Worm (Caenorhabditis elegans) whole organism, mixed stage, embryonic: ENCODE results near the gene T07D3.9.

Experiments used
- M03D4.4 ChIP-seq: sonication (generic microtip); optimal IDR thresholded peaks from 2 replicates; lab custom pipeline; 2017; ENCODE audit warnings: mild to moderate bottlenecking, missing genetic modification characterization, missing compliant biosample characterization
- bed-3 ChIP-seq: fragments of 200-800 bp; sonication (Bioruptor generic); optimal IDR thresholded peaks from 3 replicates; lab custom pipeline; 2018; ENCODE audit warnings: mild to moderate bottlenecking, missing genetic modification characterization, moderate library complexity, missing compliant biosample characterization
- blmp-1 ChIP-seq: fragments of 150-350 bp; optimal IDR thresholded peaks from 2 replicates; lab custom pipeline; 2014; ENCODE audit warnings: missing biosample characterization, missing genetic modification characterization
- ceh-43 ChIP-seq: fragments of 200-800 bp; sonication (Bioruptor generic); optimal IDR thresholded peaks from 2 replicates; lab custom pipeline; 2018; ENCODE audit warnings: mild to moderate bottlenecking, missing genetic modification characterization, moderate library complexity, missing compliant biosample characterization
- ceh-83 ChIP-seq: fragments of 200-800 bp; sonication (Bioruptor generic); optimal IDR thresholded peaks from 2 replicates; lab custom pipeline; 2018; ENCODE audit warnings: mild to moderate bottlenecking, missing genetic modification characterization, missing compliant biosample characterization
- ces-1 ChIP-seq: fragments of 150-350 bp; optimal IDR thresholded peaks from 2 replicates; lab custom pipeline; 2014; ENCODE audit warnings: missing biosample characterization, missing genetic modification reagents, missing genetic modification characterization
- cnd-1 ChIP-seq: fragments of 200-800 bp; sonication (Bioruptor generic); optimal IDR thresholded peaks from 2 replicates; lab custom pipeline; 2018; ENCODE audit warnings: mild to moderate bottlenecking, missing genetic modification characterization, missing compliant biosample characterization
- drap-1 ChIP-seq: fragments of 200-800 bp; sonication (Bioruptor generic); optimal IDR thresholded peaks from 3 replicates; lab custom pipeline; 2018; ENCODE audit warnings: mild to moderate bottlenecking, missing genetic modification characterization, missing compliant biosample characterization
- elt-1 ChIP-seq: sonication (generic microtip); optimal IDR thresholded peaks from 2 replicates; lab custom pipeline; 2017; ENCODE audit warnings: missing genetic modification characterization, mild to moderate bottlenecking, missing compliant biosample characterization, antibody characterized with exemption, moderate library complexity, borderline replicate concordance; ENCODE audit not compliant: insufficient read depth
- elt-3 ChIP-seq: fragments of 150-350 bp; optimal IDR thresholded peaks from 2 replicates; lab custom pipeline; 2014; ENCODE audit warnings: missing biosample characterization, missing genetic modification characterization
- flh-1 ChIP-seq: fragments of 200-800 bp; sonication (Bioruptor generic); optimal IDR thresholded peaks from 2 replicates; lab custom pipeline; 2018; ENCODE audit warnings: mild to moderate bottlenecking, missing genetic modification characterization, moderate library complexity, missing compliant biosample characterization
- ham-2 ChIP-seq: fragments of 200-800 bp; sonication (Bioruptor generic); optimal IDR thresholded peaks from 2 replicates; lab custom pipeline; 2018; ENCODE audit warnings: mild to moderate bottlenecking, missing genetic modification characterization, missing compliant biosample characterization
- lin-13 ChIP-seq: fragments of 150-350 bp; optimal IDR thresholded peaks from 2 replicates; lab custom pipeline; 2014; ENCODE audit warnings: missing biosample characterization, missing genetic modification characterization
- lin-32 ChIP-seq: fragments of 200-800 bp; sonication (Bioruptor generic); optimal IDR thresholded peaks from 2 replicates; lab custom pipeline; 2018; ENCODE audit warnings: mild to moderate bottlenecking, missing genetic modification characterization, missing compliant biosample characterization
- lsy-2 ChIP-seq: fragments of 150-350 bp; optimal IDR thresholded peaks from 2 replicates; lab custom pipeline; 2014; ENCODE audit warnings: missing biosample characterization, missing genetic modification characterization
- mab-5 ChIP-seq: fragments of 150-350 bp; optimal IDR thresholded peaks from 2 replicates; lab custom pipeline; 2014; ENCODE audit warnings: missing biosample characterization, missing genetic modification characterization
- mep-1 ChIP-seq: fragments of 150-350 bp; optimal IDR thresholded peaks from 2 replicates; lab custom pipeline; 2017; ENCODE audit warnings: missing biosample characterization, missing genetic modification reagents, missing genetic modification characterization, inconsistent platforms
- mls-2 ChIP-seq: sonication (generic microtip); optimal IDR thresholded peaks from 2 replicates; lab custom pipeline; 2016; ENCODE audit warnings: mild to moderate bottlenecking, missing genetic modification characterization, moderate library complexity, missing compliant biosample characterization
- nhr-12 ChIP-seq: fragments of 150-350 bp; optimal IDR thresholded peaks from 2 replicates; lab custom pipeline; 2014; ENCODE audit warnings: missing biosample characterization, missing genetic modification characterization
- nhr-2 ChIP-seq: fragments of 150-350 bp; optimal IDR thresholded peaks from 2 replicates; lab custom pipeline; 2014; ENCODE audit warnings: missing biosample characterization, missing genetic modification characterization
- nhr-28 ChIP-seq: fragments of 150-350 bp; optimal IDR thresholded peaks from 2 replicates; lab custom pipeline; 2014; ENCODE audit warnings: missing biosample characterization, missing genetic modification characterization
- nhr-76 ChIP-seq: sonication (generic microtip); optimal IDR thresholded peaks from 2 replicates; lab custom pipeline; 2017; ENCODE audit warnings: missing biosample characterization, missing genetic modification characterization
- pha-4 ChIP-seq: fragments of 150-350 bp; optimal IDR thresholded peaks from 2 replicates; lab custom pipeline; 2018; ENCODE audit warnings: missing biosample characterization, missing genetic modification reagents, missing genetic modification characterization
- snpc-4 ChIP-seq: fragments of 150-350 bp; optimal IDR thresholded peaks from 2 replicates; lab custom pipeline; 2014; ENCODE audit warnings: missing biosample characterization, missing genetic modification characterization
- sptf-1 ChIP-seq: sonication (generic microtip); optimal IDR thresholded peaks from 2 replicates; lab custom pipeline; 2017; ENCODE audit warnings: mild to moderate bottlenecking, missing genetic modification characterization, moderate library complexity, missing compliant biosample characterization
- tbx-8 ChIP-seq: fragments of 200-800 bp; sonication (Bioruptor generic); optimal IDR thresholded peaks from 2 replicates; lab custom pipeline; 2018; ENCODE audit warnings: mild to moderate bottlenecking, missing genetic modification characterization, moderate library complexity, missing compliant biosample characterization
- unc-120 ChIP-seq: sonication (generic microtip); optimal IDR thresholded peaks from 2 replicates; lab custom pipeline; 2017; ENCODE audit warnings: missing genetic modification characterization, missing compliant biosample characterization; ENCODE audit not compliant: poor library complexity, severe bottlenecking
- unc-39 ChIP-seq: fragments of 150-350 bp; optimal IDR thresholded peaks from 2 replicates; lab custom pipeline; 2014; ENCODE audit warnings: missing biosample characterization, missing genetic modification characterization
- unc-62 ChIP-seq: fragments of 150-350 bp; optimal IDR thresholded peaks from 2 replicates; lab custom pipeline; 2014; ENCODE audit warnings: missing biosample characterization, missing genetic modification reagents, missing genetic modification characterization
- zip-8 ChIP-seq: fragments of 150-350 bp; optimal IDR thresholded peaks from 2 replicates; lab custom pipeline; 2014; ENCODE audit warnings: missing biosample characterization, missing genetic modification characterization
- ztf-11 ChIP-seq: fragments of 150-350 bp; optimal IDR thresholded peaks from 2 replicates; lab custom pipeline; 2014; ENCODE audit warnings: missing biosample characterization, missing genetic modification characterization

The T07D3.9 gene

ce11 chrII:917324-917723 lies 16.6 kb upstream of the T07D3.9 start, which contains the start of gene fbxc-30:
TSS of gene fbxc-30 (plus strand) at chrII:917624.
- TF ChIP-seq mab-5 (tag; lab: Kevin White, UChicago) (no peak), ces-1 (GFP tag; lab: Kevin White, UChicago) (no peak), mep-1 (tag; lab: Kevin White, UChicago) (no peak), unc-62 (GFP tag; lab: Kevin White, UChicago) (no peak), drap-1 (GFP tag; lab: Kevin White, UChicago) (no peak), unc-39 (no peak), zip-8 (no peak), bed-3 (GFP tag; lab: Kevin White, UChicago) (no peak), pha-4 (no peak), nhr-28 (tag; lab: Kevin White, UChicago) (no peak), ztf-11 (tag; lab: Kevin White, UChicago) (no peak), lsy-2 (tag; lab: Kevin White, UChicago) (no peak)

DNA sequence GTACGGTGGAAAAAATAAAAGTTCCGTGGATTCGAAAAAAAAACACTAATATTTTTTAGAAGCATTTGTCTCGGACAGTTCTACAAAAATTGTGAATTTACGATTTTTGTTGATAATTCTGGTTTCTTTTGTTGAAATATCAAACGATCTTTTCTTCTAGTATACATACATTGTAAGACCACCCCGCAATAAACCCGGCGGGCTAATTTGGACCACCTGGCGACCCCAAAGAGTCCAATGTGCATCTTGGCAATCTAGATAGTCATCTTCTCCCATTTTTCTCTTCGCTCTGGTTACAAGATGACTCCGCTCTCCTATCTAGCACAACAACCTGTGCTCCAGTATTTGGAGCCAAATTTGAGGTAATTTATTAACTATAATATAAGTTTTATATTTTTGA lies 15.1 kb upstream of the T07D3.9 start, which contains the start of gene fbxc-29:
TSS of gene fbxc-29 (plus strand) at position 301 of the 400 bp plus-strand sequence.
- TF ChIP-seq lin-32 (GFP tag; lab: Kevin White, UChicago) (no peak), ces-1 (GFP tag; lab: Kevin White, UChicago) (no peak), unc-120 (tag; lab: Kevin White, UChicago) (no peak), ztf-11 (tag; lab: Kevin White, UChicago) (no peak), nhr-2 (no peak), lsy-2 (tag; lab: Kevin White, UChicago) (no peak), ham-2 (GFP tag; lab: Kevin White, UChicago) (no peak), nhr-12 (tag; lab: Kevin White, UChicago) (no peak), mls-2 (no peak), unc-39 (no peak), lin-13 (tag; lab: Kevin White, UChicago) (no peak), zip-8 (no peak), snpc-4 (tag; lab: Kevin White, UChicago) (no peak), flh-1 (GFP tag; lab: Kevin White, UChicago) (no peak), M03D4.4 (tag; lab: Kevin White, UChicago) (no peak), mab-5 (tag; lab: Kevin White, UChicago) (no peak), ceh-83 (GFP tag; lab: Kevin White, UChicago) (no peak), nhr-28 (tag; lab: Kevin White, UChicago) (no peak)
- TF ChIP-seq, all 35 proteins: peak for 0

DNA sequence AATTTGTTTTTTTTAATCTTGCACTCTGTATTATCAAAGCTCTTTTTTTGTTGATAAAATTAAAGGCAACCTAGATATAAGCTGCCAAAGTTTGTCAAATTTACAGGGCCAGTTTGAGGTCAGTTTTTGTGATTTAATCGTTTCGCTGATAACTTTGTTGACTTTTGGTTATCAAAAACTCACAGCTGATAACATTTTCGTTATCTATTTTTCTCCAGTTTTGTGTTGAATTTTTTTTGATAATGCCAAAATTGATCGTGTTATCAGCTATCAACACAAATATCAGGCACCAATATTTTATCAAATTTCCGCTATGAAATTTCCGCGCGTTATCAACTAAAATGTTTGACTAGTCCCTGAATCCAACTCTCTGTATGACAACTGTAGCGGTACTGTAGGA lies 14.5 kb upstream of the T07D3.9 start:
- TF ChIP-seq nhr-76 (tag; lab: Kevin White, UChicago) (no peak), elt-3 (tag; lab: Kevin White, UChicago) (no peak), ceh-43 (GFP tag; lab: Kevin White, UChicago) (no peak), pha-4 (no peak), ces-1 (GFP tag; lab: Kevin White, UChicago) (no peak), unc-39 (no peak), snpc-4 (tag; lab: Kevin White, UChicago) (no peak), unc-120 (tag; lab: Kevin White, UChicago) (no peak), tbx-8 (no peak)

ce11 chrII:913222-913722 lies 12.6 kb upstream of the T07D3.9 start, which contains the start of gene fbxc-33:
TSS of gene fbxc-33 (plus strand) at chrII:913672.
- no peak for TF ChIP-seq tbx-8
- TF ChIP-seq bed-3 (GFP tag; lab: Kevin White, UChicago): no peak
- peak; percentile 40 for TF ChIP-seq pha-4
- peak; percentile 65 for TF ChIP-seq mep-1 (tag; lab: Kevin White, UChicago)
- TF ChIP-seq sptf-1 (tag; lab: Kevin White, UChicago): no peak
- peak; percentile 22 for TF ChIP-seq lsy-2 (tag; lab: Kevin White, UChicago)
- TF ChIP-seq snpc-4 (tag; lab: Kevin White, UChicago): no peak

DNA sequence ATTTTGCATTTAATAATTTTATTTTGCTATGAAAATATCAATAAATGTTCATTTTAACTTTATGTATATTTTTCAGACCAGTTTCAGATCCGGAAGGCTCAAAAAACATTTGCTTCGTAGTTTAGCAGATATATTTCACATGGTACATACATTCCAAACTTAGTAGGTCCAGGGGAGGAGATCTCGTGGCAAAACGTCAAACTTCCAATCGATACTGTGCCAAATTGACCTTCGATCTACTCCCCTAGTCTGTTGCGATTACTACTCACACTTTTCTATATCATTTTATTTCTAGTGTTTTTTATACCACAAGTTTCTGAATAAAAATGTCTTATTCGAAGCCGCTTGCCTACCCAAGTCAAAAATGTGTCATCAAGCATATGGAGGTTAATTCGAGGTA lies 11.0 kb upstream of the T07D3.9 start, which contains the start of gene fbxc-31:
TSS of gene fbxc-31 (plus strand) at position 301 of the 400 bp plus-strand sequence.
- no peak for TF ChIP-seq pha-4
- TF ChIP-seq mls-2: no peak
- no peak for TF ChIP-seq elt-1
- TF ChIP-seq ztf-11 (tag; lab: Kevin White, UChicago): no peak
- TF ChIP-seq ceh-43 (GFP tag; lab: Kevin White, UChicago): no peak
- TF ChIP-seq blmp-1 (tag; lab: Kevin White, UChicago): no peak
- no peak for TF ChIP-seq bed-3 (GFP tag; lab: Kevin White, UChicago)
- TF ChIP-seq drap-1 (GFP tag; lab: Kevin White, UChicago): no peak
- TF ChIP-seq nhr-2: no peak
- no peak for TF ChIP-seq lsy-2 (tag; lab: Kevin White, UChicago)
- no peak for TF ChIP-seq cnd-1 (tag; lab: Kevin White, UChicago)
